Worm (Caenorhabditis elegans): ENCODE data around the gene nas-38.

Gene nas-38

ce11 chrX:573270-573669, 15.3 kb downstream of the nas-38 start (continued):
- TF ChIP-seq mxl-3 (GFP tag; optimal IDR thresholded peaks at IDR 0.05) (peak; percentile 22), madf-5 (GFP tag; IDR thresholded peaks at IDR 0.05) (no peak), dpl-1 (GFP tag; optimal IDR thresholded peaks at IDR 0.05) (peak; percentile 4), mep-1 (tag; optimal IDR thresholded peaks at IDR 0.05) (peak; percentile 44), aha-1 (tag) (peak; percentile 91), unc-39 (tag; optimal IDR thresholded peaks at IDR 0.05) (no peak), daf-8 (GFP tag; IDR thresholded peaks at IDR 0.05) (no peak), pha-4 (GFP tag; IDR thresholded peaks at IDR 0.05) (no peak), pha-4 (tag; optimal IDR thresholded peaks at IDR 0.05) (peak; percentile 41), lir-3 (tag; optimal IDR thresholded peaks at IDR 0.05) (no peak), dmd-6 (GFP tag; IDR thresholded peaks at IDR 0.05) (no peak), madf-9 (GFP tag; conservative IDR thresholded peaks at IDR 0.05) (no peak), rbr-2 (tag; optimal IDR thresholded peaks at IDR 0.05) (peak; percentile 26), ceh-62 (tag; optimal IDR thresholded peaks at IDR 0.05) (no peak), hlh-11 (tag; optimal IDR thresholded peaks at IDR 0.05) (peak; percentile 28), fos-1 (tag; optimal IDR thresholded peaks at IDR 0.05) (no peak), nhr-10 (tag; optimal IDR thresholded peaks at IDR 0.05) (no peak), php-3 (GFP tag; IDR thresholded peaks at IDR 0.05) (no peak), egl-27 (tag; optimal IDR thresholded peaks at IDR 0.05) (no peak), ces-1 (GFP tag; optimal IDR thresholded peaks at IDR 0.05) (no peak), nhr-76 (tag; optimal IDR thresholded peaks at IDR 0.05) (no peak), vab-7 (GFP tag; IDR thresholded peaks at IDR 0.05) (no peak), nhr-6 (tag; optimal IDR thresholded peaks at IDR 0.05) (no peak), nhr-48 (tag; optimal IDR thresholded peaks at IDR 0.05) (no peak), mxl-2 (GFP tag; conservative IDR thresholded peaks at IDR 0.05) (no peak), hmg-1.1 (GFP tag; IDR thresholded peaks at IDR 0.05) (0 out of 2 replicates have a peak, but pooled peaks have one; percentile 37)

- TF ChIP-seq skn-1 (tag; optimal IDR thresholded peaks at IDR 0.05) (no peak), nhr-102 (tag; optimal IDR thresholded peaks at IDR 0.05) (peak; percentile 64)
Measured at ce11 chrX:575084-575483, 17.1 kb downstream of the nas-38 start.

DNA sequence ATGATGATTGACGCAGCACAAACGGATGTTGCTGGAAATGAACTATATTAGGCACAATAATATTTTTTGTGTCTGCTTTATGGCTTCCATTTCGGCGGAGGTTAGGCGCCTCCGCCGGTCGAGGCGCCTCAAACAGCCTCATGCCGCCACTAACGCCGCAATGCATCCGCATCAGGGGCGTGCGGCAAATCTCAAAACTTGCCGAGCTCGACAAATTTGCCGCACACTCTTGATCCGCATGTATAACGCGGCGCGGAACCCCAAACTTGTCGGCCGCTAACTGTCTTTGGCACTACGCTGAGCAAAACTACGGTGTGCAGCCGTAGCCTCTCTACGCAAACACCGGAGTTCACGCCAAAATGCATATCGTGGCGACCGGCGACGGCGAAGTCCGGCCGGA, 23.8 kb downstream of the nas-38 start:
- TF ChIP-seq gei-8 (GFP tag; optimal IDR thresholded peaks at IDR 0.05) (no peak), set-16 (GFP tag; IDR thresholded peaks at IDR 0.05) (peak; percentile 70), R02D3.7 (tag; optimal IDR thresholded peaks at IDR 0.05) (no peak)

DNA sequence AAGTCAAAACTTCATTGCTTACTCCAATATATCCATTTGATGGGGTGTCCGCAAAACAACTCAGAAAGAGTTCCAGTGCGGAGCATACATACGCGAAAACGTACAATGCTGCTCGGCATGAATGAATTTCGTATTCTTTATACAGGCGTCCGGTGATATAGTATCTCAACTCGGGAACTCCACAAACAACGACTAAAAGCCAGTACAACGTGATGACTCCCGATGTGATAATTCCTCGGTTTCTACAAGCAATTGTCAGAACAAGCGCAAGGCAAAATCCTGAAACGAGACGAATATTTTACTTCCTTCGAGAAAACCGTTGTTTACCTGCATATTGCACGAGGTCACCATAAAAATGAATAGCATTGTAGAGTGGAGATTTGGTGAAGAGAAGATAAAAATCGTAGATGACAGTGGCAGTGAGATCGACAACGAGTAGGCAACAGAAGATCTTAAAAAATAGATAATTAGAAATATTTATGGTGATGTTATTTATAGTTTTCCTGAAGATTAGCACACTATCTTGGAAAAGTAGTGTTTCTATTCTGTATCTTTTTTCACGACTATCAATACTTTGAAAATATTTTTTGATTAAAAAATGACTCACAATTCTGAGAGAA, 27.8 kb downstream of the nas-38 start:
- peak; percentile 41 for TF ChIP-seq aha-1 (tag)
- peak in 1 of 2 experiments; percentile 93 for TF ChIP-seq unc-62 (GFP tag; optimal IDR thresholded peaks at IDR 0.05 in 1 of 2)
- TF ChIP-seq unc-62 (tag; optimal IDR thresholded peaks at IDR 0.05), result no peak
- TF ChIP-seq mep-1 (tag; optimal IDR thresholded peaks at IDR 0.05), result no peak

DNA sequence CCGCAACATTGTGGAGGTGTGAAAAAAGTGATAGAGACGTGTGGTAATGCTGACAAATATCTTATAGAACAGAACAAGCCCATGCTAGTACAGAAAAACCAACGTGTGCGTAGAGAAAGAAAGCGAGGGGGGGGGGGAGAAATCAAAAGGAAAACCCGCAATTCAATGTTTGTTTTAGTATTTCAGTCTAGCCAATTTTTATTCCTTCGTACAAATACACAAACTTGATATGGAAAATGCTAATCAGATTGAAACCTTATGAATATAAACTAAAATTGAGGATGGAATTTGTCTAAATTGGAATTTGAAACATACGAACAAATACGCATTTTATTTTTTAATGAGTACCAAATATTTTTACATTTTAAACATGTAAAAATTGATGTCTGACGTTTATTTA, 29.8 kb downstream of the nas-38 start, which contains the start of gene mrp-1:
mrp-1 (minus strand) TSS at position 101 of the 400 bp plus-strand sequence.
- TF ChIP-seq hlh-11 (tag; optimal IDR thresholded peaks at IDR 0.05) (no peak), zfp-2 (tag; optimal IDR thresholded peaks at IDR 0.05) (no peak), T26A8.4 (GFP tag; IDR thresholded peaks at IDR 0.05) (no peak), ces-1 (GFP tag; optimal IDR thresholded peaks at IDR 0.05) (no peak), ceh-82 (tag; optimal IDR thresholded peaks at IDR 0.05) (no peak), hif-1 (tag; optimal IDR thresholded peaks at IDR 0.05) (no peak), sdz-12 (GFP tag; optimal IDR thresholded peaks at IDR 0.05) (no peak), mxl-2 (GFP tag; conservative IDR thresholded peaks at IDR 0.05) (no peak), ctbp-1 (GFP tag; IDR thresholded peaks at IDR 0.05) (no peak), nhr-76 (tag; optimal IDR thresholded peaks at IDR 0.05) (no peak), duxl-1 (tag; optimal IDR thresholded peaks at IDR 0.05; ENCODE audit: poor library complexity) (no peak)

Data from whole organism, L4 larva.